Worm (Caenorhabditis elegans) whole organism, L4 larva: ENCODE measurements around the gene Y104H12D.2.
A peak's percentile ranks its signal among the peaks of the same experiment; 100 is the strongest.
"Not testable (repeated sequence)": the region's sequence is repeated elsewhere in the genome, so short reads cannot be mapped to it uniquely, and the experiment has no call there.

ENCODE experiments used
- D1046.2 ChIP-seq: fragments of 200-800 bp; sonication (Bioruptor generic); IDR thresholded peaks from 2 replicates; pipeline ENCODE4 v1.3.6; 2022; ENCODE audit warnings: missing genetic modification characterization, missing compliant biosample characterization
- F37D6.2 ChIP-seq: sonication (generic microtip); optimal IDR thresholded peaks from 2 replicates; lab custom pipeline; 2016; ENCODE audit warnings: mild to moderate bottlenecking, missing genetic modification characterization, missing compliant biosample characterization
- T26A8.4 ChIP-seq: fragments of 200-800 bp; sonication (Bioruptor generic); IDR thresholded peaks from 2 replicates; pipeline ENCODE4 v1.3.6; 2022; ENCODE audit warnings: missing genetic modification characterization, missing compliant biosample characterization
- Y105C5A.15 ChIP-seq: fragments of 200-800 bp; sonication (Bioruptor generic); IDR thresholded peaks from 2 replicates; pipeline ENCODE4 v1.3.6; 2022; ENCODE audit warnings: missing genetic modification characterization, missing compliant biosample characterization
- Y48G9A.11 ChIP-seq: fragments of 200-800 bp; sonication (Bioruptor generic); IDR thresholded peaks from 2 replicates; pipeline ENCODE4 v1.3.6; 2022; ENCODE audit warnings: missing genetic modification reagents, missing genetic modification characterization, missing compliant biosample characterization
- aha-1 ChIP-seq: fragments of 150-350 bp; peaks from one replicate; lab custom pipeline; 2014; ENCODE audit warnings: missing biosample characterization, missing genetic modification characterization
- aly-2 ChIP-seq: sonication (generic microtip); optimal IDR thresholded peaks from 2 replicates; lab custom pipeline; 2018; ENCODE audit warnings: missing biosample characterization, missing genetic modification characterization
- ceh-20 ChIP-seq: fragments of 200-800 bp; sonication (Bioruptor generic); IDR thresholded peaks from 2 replicates; pipeline ENCODE4 v1.3.6; 2022; ENCODE audit warnings: missing genetic modification reagents, missing genetic modification characterization, missing compliant biosample characterization
- ceh-28 ChIP-seq: fragments of 150-350 bp; optimal IDR thresholded peaks from 2 replicates; lab custom pipeline; 2014; ENCODE audit warnings: missing biosample characterization, missing genetic modification reagents, missing genetic modification characterization
- ceh-32 ChIP-seq: sonication (generic microtip); optimal IDR thresholded peaks from 2 replicates; lab custom pipeline; 2016; ENCODE audit warnings: mild to moderate bottlenecking, missing genetic modification characterization, missing compliant biosample characterization; ENCODE audit not compliant: poor library complexity
- daf-19 ChIP-seq: fragments of 200-800 bp; sonication (Bioruptor generic); conservative IDR thresholded peaks from 2 replicates; pipeline ENCODE4 v1.3.6; 2022; ENCODE audit warnings: missing genetic modification characterization, missing compliant biosample characterization
- dmd-6 ChIP-seq: fragments of 200-800 bp; sonication (Bioruptor generic); IDR thresholded peaks from 2 replicates; pipeline ENCODE4 v1.3.6; 2022; ENCODE audit warnings: missing genetic modification reagents, missing genetic modification characterization, missing compliant biosample characterization
- dmd-8 ChIP-seq: fragments of 200-800 bp; sonication (Bioruptor generic); IDR thresholded peaks from 2 replicates; pipeline ENCODE4 v1.3.6; 2022; ENCODE audit warnings: missing genetic modification characterization, missing compliant biosample characterization
- dpl-1 ChIP-seq: fragments of 150-350 bp; optimal IDR thresholded peaks from 2 replicates; lab custom pipeline; 2014; ENCODE audit warnings: missing biosample characterization, missing genetic modification reagents, missing genetic modification characterization
- egl-43 ChIP-seq: fragments of 200-800 bp; sonication (Bioruptor generic); IDR thresholded peaks from 2 replicates; pipeline ENCODE4 v1.3.6; 2022; ENCODE audit warnings: missing genetic modification reagents, missing genetic modification characterization, missing compliant biosample characterization
- fkh-10 ChIP-seq: fragments of 150-350 bp; optimal IDR thresholded peaks from 2 replicates; lab custom pipeline; 2014; ENCODE audit warnings: missing biosample characterization, missing genetic modification reagents, missing genetic modification characterization
- fos-1 ChIP-seq: fragments of 150-350 bp; optimal IDR thresholded peaks from 2 replicates; lab custom pipeline; 2014; ENCODE audit warnings: missing biosample characterization, missing genetic modification characterization
- hlh-30 ChIP-seq: sonication (generic microtip); optimal IDR thresholded peaks from 2 replicates; lab custom pipeline; 2017; ENCODE audit warnings: antibody characterized with exemption, mild to moderate bottlenecking, missing genetic modification characterization, missing compliant biosample characterization; ENCODE audit not compliant: insufficient read depth
- lin-39 ChIP-seq: fragments of 150-350 bp; optimal IDR thresholded peaks from 2 replicates; lab custom pipeline; 2014; ENCODE audit warnings: missing biosample characterization, missing genetic modification reagents, missing genetic modification characterization
- mes-2 ChIP-seq: sonication (generic microtip); optimal IDR thresholded peaks from 2 replicates; lab custom pipeline; 2016; ENCODE audit warnings: missing genotype, mild to moderate bottlenecking, missing genetic modification characterization, missing compliant biosample characterization; ENCODE audit not compliant: poor library complexity, severe bottlenecking
- nhr-111 ChIP-seq: fragments of 200-800 bp; sonication (Bioruptor generic); optimal IDR thresholded peaks from 2 replicates; lab custom pipeline; 2018; ENCODE audit warnings: mild to moderate bottlenecking, missing genetic modification characterization, missing compliant biosample characterization
- nhr-25 ChIP-seq: sonication (generic microtip); optimal IDR thresholded peaks from 2 replicates; lab custom pipeline; 2017; ENCODE audit warnings: missing genetic modification characterization, mild to moderate bottlenecking, missing compliant biosample characterization, antibody characterized with exemption, moderate library complexity, borderline replicate concordance; ENCODE audit not compliant: insufficient read depth
- nhr-77 ChIP-seq: fragments of 150-350 bp; optimal IDR thresholded peaks from 2 replicates; lab custom pipeline; 2014; ENCODE audit warnings: missing biosample characterization, missing genetic modification characterization
- set-16 ChIP-seq: fragments of 200-800 bp; sonication (Bioruptor generic); IDR thresholded peaks from 2 replicates; pipeline ENCODE4 v1.3.6; 2022; ENCODE audit warnings: missing genetic modification reagents, missing genetic modification characterization, missing compliant biosample characterization
- skn-1 ChIP-seq: fragments of 150-350 bp; optimal IDR thresholded peaks from 2 replicates; lab custom pipeline; 2014; ENCODE audit warnings: missing biosample characterization, missing genetic modification characterization
- unc-39 ChIP-seq: sonication (generic microtip); optimal IDR thresholded peaks from 2 replicates; lab custom pipeline; 2017; ENCODE audit warnings: missing biosample characterization, missing genetic modification characterization
- zfp-3 ChIP-seq: fragments of 200-800 bp; sonication (Bioruptor generic); conservative IDR thresholded peaks from 2 replicates; pipeline ENCODE4 v1.3.6; 2022; ENCODE audit warnings: missing genetic modification reagents, missing genetic modification characterization, missing compliant biosample characterization
- zip-11 ChIP-seq: fragments of 200-800 bp; sonication (Bioruptor generic); IDR thresholded peaks from 2 replicates; pipeline ENCODE4 v1.3.6; 2022; ENCODE audit warnings: missing genetic modification characterization, missing compliant biosample characterization

Gene Y104H12D.2

ce11 chrIV:1170408-1170807 lies 7.4 kb upstream of the Y104H12D.2 start, which contains the start of gene cec-2:
cec-2 (plus strand) TSS chrIV:1170708.
- no peak for TF ChIP-seq hlh-30 (tag; lab: Kevin White, UChicago)
- TF ChIP-seq Y48G9A.11 (GFP tag; lab: Robert Waterston, UW): no peak
- no peak for TF ChIP-seq nhr-77
- no peak for TF ChIP-seq zip-11
- TF ChIP-seq zfp-3 (GFP tag; lab: Robert Waterston, UW): no peak
- no peak for TF ChIP-seq mes-2 (tag; lab: Kevin White, UChicago)
- TF ChIP-seq ceh-20 (GFP tag; lab: Robert Waterston, UW): no peak
- TF ChIP-seq daf-19: no peak
- TF ChIP-seq D1046.2: no peak

- no peak for TF ChIP-seq zip-11
- TF ChIP-seq ceh-28 (tag; lab: Kevin White, UChicago): peak; percentile 60
- no peak for TF ChIP-seq lin-39 (tag; lab: Kevin White, UChicago)
These were observed 3.4 kb upstream of the Y104H12D.2 start for ce11 chrIV:1174411-1174810.

- TF ChIP-seq ceh-28 (tag; lab: Kevin White, UChicago) (peak; percentile 60), T26A8.4 (GFP tag; lab: Robert Waterston, UW) (no peak)
These were observed 1.2 kb upstream of the Y104H12D.2 start for ce11 chrIV:1176613-1177012.

DNA sequence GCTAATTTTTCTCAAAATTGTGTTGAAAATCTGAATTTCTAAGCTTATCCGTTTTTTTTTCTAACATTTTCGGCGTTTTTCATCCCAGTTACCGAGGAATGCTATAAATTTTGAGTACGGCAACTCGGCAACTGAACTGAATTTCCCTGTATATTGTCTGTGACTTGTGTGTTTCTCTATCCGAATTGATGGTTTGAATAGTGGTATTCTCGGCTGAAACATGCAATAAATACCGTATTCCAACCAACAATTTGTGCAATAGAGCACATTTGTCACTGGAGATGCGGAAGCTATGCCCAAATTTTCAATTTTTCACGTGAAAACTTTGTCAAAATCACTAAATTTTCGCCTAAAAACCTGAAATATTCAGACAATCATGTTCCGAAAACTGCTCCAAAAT lies 4.5 kb downstream of the Y104H12D.2 start, which contains the start of gene rmif-2:
rmif-2 (plus strand) TSS at position 301 of the 400 bp plus-strand sequence.
- not testable (repeated sequence) for TF ChIP-seq Y105C5A.15 (GFP tag; lab: Robert Waterston, UW); dmd-6; skn-1 (tag; lab: Kevin White, UChicago)

ce11 chrIV:1187502-1187901 lies 9.7 kb downstream of the Y104H12D.2 start, which contains the start of gene mdt-20:
mdt-20 (plus strand) TSS chrIV:1187802.
- TF ChIP-seq aha-1 (tag; lab: Kevin White, UChicago): peak; percentile 63

DNA sequence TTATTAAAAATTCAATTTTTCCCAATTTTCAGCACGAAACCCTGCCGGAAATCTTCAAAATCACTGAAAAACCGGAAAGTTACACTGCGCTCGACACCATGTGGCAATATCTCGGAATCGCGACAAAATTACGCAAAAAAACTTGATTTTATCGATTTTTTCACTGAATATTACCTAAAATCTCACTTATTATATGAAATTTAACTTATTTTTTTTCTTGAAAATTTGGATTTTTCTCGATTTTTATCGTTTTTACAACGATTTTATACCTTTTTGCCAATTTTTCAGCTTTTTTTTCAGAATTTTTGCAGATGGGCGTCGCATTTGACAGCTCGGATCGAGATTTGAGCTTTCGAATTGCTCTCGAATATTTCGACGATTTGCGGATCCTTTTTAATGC lies 14.9 kb downstream of the Y104H12D.2 start, which contains the start of gene spl-3:
spl-3 (plus strand) TSS at position 301 of the 400 bp plus-strand sequence.
- no peak for TF ChIP-seq nhr-111 (GFP tag; lab: Kevin White, UChicago)
- no peak for TF ChIP-seq nhr-25 (tag; lab: Kevin White, UChicago)
- TF ChIP-seq fkh-10: no peak
- no peak for TF ChIP-seq aly-2 (tag; lab: Kevin White, UChicago)
- no peak for TF ChIP-seq Y105C5A.15 (GFP tag; lab: Robert Waterston, UW)
- TF ChIP-seq ceh-32: no peak
- no peak for TF ChIP-seq T26A8.4 (GFP tag; lab: Robert Waterston, UW)
- no peak for TF ChIP-seq fos-1 (tag; lab: Kevin White, UChicago)
- TF ChIP-seq dpl-1 (GFP tag; lab: Kevin White, UChicago): no peak
- no peak for TF ChIP-seq aha-1 (tag; lab: Kevin White, UChicago)

DNA sequence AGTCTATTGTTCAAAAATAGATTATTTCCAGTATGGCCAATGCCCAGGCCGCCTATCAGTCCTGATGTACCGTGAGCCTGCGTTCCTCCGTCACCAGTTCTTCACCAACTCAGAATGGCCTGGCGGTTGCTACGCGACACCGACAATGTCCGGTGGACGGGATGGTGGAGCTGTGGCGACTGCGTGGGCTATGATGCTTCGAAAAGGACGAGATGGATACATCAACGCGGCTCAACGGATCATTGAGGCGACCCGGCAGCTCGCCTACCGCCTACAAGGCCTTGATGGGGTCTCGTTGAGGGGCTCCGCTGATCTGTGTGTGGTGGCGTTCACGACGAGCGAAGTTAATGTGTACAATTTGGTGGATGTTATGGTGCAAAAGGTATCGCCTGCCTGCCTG lies 21.7 kb downstream of the Y104H12D.2 start:
- TF ChIP-seq egl-43: 0 out of 2 replicates have a peak, but pooled peaks have one; percentile 8
- TF ChIP-seq unc-39 (tag; lab: Kevin White, UChicago): no peak
- peak; percentile 69 for TF ChIP-seq set-16 (GFP tag; lab: Robert Waterston, UW)
- no peak for TF ChIP-seq F37D6.2 (tag; lab: Kevin White, UChicago)
- no peak for TF ChIP-seq ceh-20 (GFP tag; lab: Robert Waterston, UW)
- TF ChIP-seq dmd-8 (GFP tag; lab: Robert Waterston, UW): 0 out of 2 replicates have a peak, but pooled peaks have one; percentile 27
- TF ChIP-seq, all 104 proteins: peak for 3
